Worm (Caenorhabditis elegans): ENCODE data around the gene afmd-2.

ce11 chrIV:13505662-13506061, 3.4 kb upstream of the afmd-2 start, which contains the start of gene nlp-17:
- no peak for TF ChIP-seq tab-1 (GFP tag; IDR thresholded peaks at IDR 0.05)
- TF ChIP-seq cog-1 (tag; optimal IDR thresholded peaks at IDR 0.05), result no peak
- no peak for TF ChIP-seq flt-1 (GFP tag; IDR thresholded peaks at IDR 0.05)
- TF ChIP-seq ztf-29 (GFP tag; IDR thresholded peaks at IDR 0.05), result no peak
- TF ChIP-seq ref-1 (GFP tag; conservative IDR thresholded peaks at IDR 0.05), result no peak
- TF ChIP-seq klf-2 (GFP tag; conservative IDR thresholded peaks at IDR 0.05), result no peak

Measured in whole organism, midembryonic.